Worm (Caenorhabditis elegans): ENCODE measurements around the gene D1054.10.

DNA sequence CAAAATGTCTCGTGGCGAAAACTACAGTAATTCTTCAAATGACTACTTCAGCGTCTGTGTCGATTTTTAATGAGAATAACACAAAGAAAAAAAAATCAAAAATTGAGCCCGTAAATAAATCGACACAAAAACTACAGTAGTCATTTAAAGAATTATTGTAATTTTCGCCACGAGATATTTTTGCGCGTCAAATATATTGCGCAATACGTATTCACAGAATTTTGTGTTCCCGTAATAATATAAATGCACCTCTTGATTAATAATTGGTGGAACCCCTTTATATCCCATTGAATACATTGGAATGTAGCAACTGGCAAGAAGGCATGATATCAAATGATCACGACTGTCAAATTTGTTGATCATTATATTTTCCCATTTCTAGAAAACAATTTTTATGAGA lies 23.8 kb downstream of the D1054.10 start:
- TF ChIP-seq flt-1 (GFP tag; IDR thresholded peaks at IDR 0.05): no peak
- no peak for TF ChIP-seq cog-1 (tag; optimal IDR thresholded peaks at IDR 0.05)
- TF ChIP-seq ztf-23 (GFP tag; IDR thresholded peaks at IDR 0.05): no peak
- TF ChIP-seq klf-2 (GFP tag; conservative IDR thresholded peaks at IDR 0.05): no peak
- no peak for TF ChIP-seq ztf-29 (GFP tag; IDR thresholded peaks at IDR 0.05)
